Fruit fly (Drosophila melanogaster) whole organism, embryonic: ENCODE measurements around the gene Rab3GAP1.

Experiments
- Abd-B ChIP-seq: fragments of 200-800 bp; sonication (Bioruptor generic); optimal IDR thresholded peaks from 2 replicates; lab custom pipeline; 2018; ENCODE audit warnings: missing biosample characterization, mild to moderate bottlenecking, missing genetic modification characterization, moderate library complexity
- Bgb ChIP-seq: fragments of 200-800 bp; sonication (Bioruptor generic); IDR thresholded peaks from 2 replicates; pipeline ENCODE4 v1.3.6; 2022; ENCODE audit warnings: missing biosample characterization, missing genetic modification characterization; ENCODE audit not compliant: partially characterized antibody
- Blimp-1 ChIP-seq: fragments of 200-800 bp; sonication (Bioruptor generic); optimal IDR thresholded peaks from 3 replicates; lab custom pipeline; 2018; ENCODE audit warnings: missing biosample characterization, missing genetic modification characterization, mild to moderate bottlenecking, moderate library complexity, missing genetic modification reagents
- CG10267 ChIP-seq: fragments of 200-800 bp; sonication (Bioruptor generic); optimal IDR thresholded peaks from 2 replicates; lab custom pipeline; 2018; ENCODE audit warnings: missing biosample characterization, mild to moderate bottlenecking, missing genetic modification characterization, moderate library complexity
- CG10274 ChIP-seq: fragments of 200-800 bp; sonication (Bioruptor generic); optimal IDR thresholded peaks from 3 replicates; lab custom pipeline; 2017; ENCODE audit warnings: missing biosample characterization, mild to moderate bottlenecking, missing genetic modification characterization
- CG10462 ChIP-seq: fragments of 200-800 bp; sonication (Bioruptor generic); optimal IDR thresholded peaks from 2 replicates; lab custom pipeline; 2016; ENCODE audit warnings: missing biosample characterization, missing genetic modification characterization
- CG10543 ChIP-seq: fragments of 200-800 bp; sonication (Bioruptor generic); optimal IDR thresholded peaks from 3 replicates; lab custom pipeline; 2017; ENCODE audit warnings: missing biosample characterization, mild to moderate bottlenecking, missing genetic modification characterization, moderate library complexity
- CG10979 ChIP-seq: fragments of 200-800 bp; sonication (Bioruptor generic); optimal IDR thresholded peaks from 2 replicates; lab custom pipeline; 2018; ENCODE audit warnings: missing biosample characterization, mild to moderate bottlenecking, missing genetic modification characterization, moderate library complexity
- CG11398 ChIP-seq: fragments of 200-800 bp; sonication (Bioruptor generic); optimal IDR thresholded peaks from 2 replicates; lab custom pipeline; 2016; ENCODE audit warnings: missing biosample characterization, missing genetic modification characterization
- CG12104 ChIP-seq: fragments of 200-800 bp; sonication (Bioruptor generic); optimal IDR thresholded peaks from 3 replicates; lab custom pipeline; 2016; ENCODE audit warnings: missing biosample characterization, missing genetic modification characterization
- CG12155 ChIP-seq: fragments of 200-800 bp; sonication (Bioruptor generic); optimal IDR thresholded peaks from 3 replicates; lab custom pipeline; 2016; ENCODE audit warnings: missing biosample characterization, missing genetic modification characterization
- CG17568 ChIP-seq: fragments of 200-800 bp; sonication (Bioruptor generic); optimal IDR thresholded peaks from 2 replicates; lab custom pipeline; 2018; ENCODE audit warnings: missing biosample characterization, mild to moderate bottlenecking, missing genetic modification characterization, moderate library complexity
- CG18262 ChIP-seq: fragments of 200-800 bp; optimal IDR thresholded peaks from 3 replicates; lab custom pipeline; 2019; ENCODE audit warnings: missing biosample characterization, mild to moderate bottlenecking, missing genetic modification characterization, moderate library complexity
- CG18476 ChIP-seq: fragments of 200-800 bp; sonication (Bioruptor generic); optimal IDR thresholded peaks from 2 replicates; lab custom pipeline; 2016; ENCODE audit warnings: missing biosample characterization, mild to moderate bottlenecking, missing genetic modification characterization
- CG2116 ChIP-seq: fragments of 200-800 bp; sonication (Bioruptor generic); optimal IDR thresholded peaks from 3 replicates; lab custom pipeline; 2018; ENCODE audit warnings: missing biosample characterization, mild to moderate bottlenecking, missing genetic modification characterization
- CG2712 ChIP-seq: fragments of 200-800 bp; optimal IDR thresholded peaks from 3 replicates; lab custom pipeline; 2019; ENCODE audit warnings: missing biosample characterization, mild to moderate bottlenecking, missing genetic modification characterization, moderate library complexity
- CG31388 ChIP-seq: fragments of 200-800 bp; sonication (Bioruptor generic); optimal IDR thresholded peaks from 2 replicates; lab custom pipeline; 2016; ENCODE audit warnings: missing biosample characterization, missing genetic modification characterization
- CG3838 ChIP-seq: fragments of 200-800 bp; sonication (Bioruptor generic); optimal IDR thresholded peaks from 3 replicates; lab custom pipeline; 2016; ENCODE audit warnings: missing biosample characterization, missing genetic modification characterization
- CG6272 ChIP-seq: fragments of 200-800 bp; sonication (Bioruptor generic); IDR thresholded peaks from 2 replicates; pipeline ENCODE4 v1.3.6; 2022; ENCODE audit warnings: missing biosample characterization, missing genetic modification characterization
- CG7928 ChIP-seq: fragments of 200-800 bp; sonication (Bioruptor generic); optimal IDR thresholded peaks from 2 replicates; lab custom pipeline; 2017; ENCODE audit warnings: missing biosample characterization, mild to moderate bottlenecking, missing genetic modification characterization
- CG8290 ChIP-seq, 3 experiments: fragments of 200-800 bp; sonication (Bioruptor generic); optimal IDR thresholded peaks; 2 replicates each; lab custom pipeline; 2016 to 2019; ENCODE audit warnings: missing biosample characterization in 3 of 3, missing genetic modification characterization in 3 of 3, mild to moderate bottlenecking in 2 of 3, moderate library complexity in 1 of 3
- CG9609 ChIP-seq: fragments of 200-800 bp; sonication (Bioruptor generic); optimal IDR thresholded peaks from 3 replicates; lab custom pipeline; 2016; ENCODE audit warnings: missing biosample characterization, missing genetic modification characterization
- Chrac-16 ChIP-seq: fragments of 200-800 bp; sonication (Bioruptor generic); optimal IDR thresholded peaks from 3 replicates; lab custom pipeline; 2016; ENCODE audit warnings: missing biosample characterization, missing genetic modification characterization
- Dip2 ChIP-seq: fragments of 200-800 bp; sonication (Bioruptor generic); IDR thresholded peaks from 2 replicates; pipeline ENCODE4 v1.3.6; 2022; ENCODE audit warnings: missing biosample characterization, missing genetic modification characterization
- Dll ChIP-seq: fragments of 200-800 bp; sonication (Bioruptor generic); IDR thresholded peaks from 4 replicates; pipeline ENCODE4 v1.3.6; 2022; ENCODE audit warnings: missing biosample characterization, missing genetic modification characterization; ENCODE audit not compliant: partially characterized antibody
- Hsf ChIP-seq: fragments of 200-800 bp; sonication (Bioruptor generic); optimal IDR thresholded peaks from 3 replicates; lab custom pipeline; 2016; ENCODE audit warnings: missing biosample characterization, missing genetic modification characterization
- MESR4 ChIP-seq: fragments of 200-800 bp; sonication (Bioruptor generic); optimal IDR thresholded peaks from 2 replicates; lab custom pipeline; 2018; ENCODE audit warnings: missing biosample characterization, mild to moderate bottlenecking, missing genetic modification characterization, moderate library complexity
- Poxn ChIP-seq: fragments of 200-800 bp; sonication (Bioruptor generic); IDR thresholded peaks from 2 replicates; pipeline ENCODE4 v1.3.6; 2022; ENCODE audit warnings: missing biosample characterization, missing genetic modification characterization
- Rfx ChIP-seq: fragments of 200-800 bp; sonication (Bioruptor generic); IDR thresholded peaks from 2 replicates; pipeline ENCODE4 v1.3.6; 2022; ENCODE audit warnings: missing biosample characterization, missing genetic modification characterization
- Tbp ChIP-seq: fragments of >200 bp; optimal IDR thresholded peaks from 2 replicates; lab custom pipeline; 2018; ENCODE audit warnings: missing biosample characterization, missing genetic modification characterization
- Vsx1 ChIP-seq: fragments of 200-800 bp; sonication (Bioruptor generic); optimal IDR thresholded peaks from 2 replicates; lab custom pipeline; 2017; ENCODE audit warnings: missing biosample characterization, mild to moderate bottlenecking, missing genetic modification characterization, missing genetic modification reagents
- Xrp1 ChIP-seq: fragments of 200-800 bp; sonication (Bioruptor generic); IDR thresholded peaks from 2 replicates; pipeline ENCODE4 v1.3.6; 2022; ENCODE audit warnings: missing biosample characterization, missing genetic modification characterization
- ase ChIP-seq: fragments of 200-800 bp; sonication (Bioruptor generic); IDR thresholded peaks from 3 replicates; pipeline ENCODE4 v1.3.6; 2022; ENCODE audit warnings: missing biosample characterization, missing genetic modification characterization
- bowl ChIP-seq: fragments of 200-800 bp; sonication (Bioruptor generic); IDR thresholded peaks from 2 replicates; pipeline ENCODE4 v1.3.6; 2022; ENCODE audit warnings: missing biosample characterization, missing genetic modification characterization
- btn ChIP-seq: fragments of 200-800 bp; sonication (Bioruptor generic); optimal IDR thresholded peaks from 2 replicates; lab custom pipeline; 2016; ENCODE audit warnings: missing biosample characterization, missing genetic modification characterization
- dan ChIP-seq: fragments of 200-800 bp; sonication (Bioruptor generic); IDR thresholded peaks from 2 replicates; pipeline ENCODE4 v1.3.6; 2022; ENCODE audit warnings: missing biosample characterization, missing genetic modification characterization
- emc ChIP-seq: fragments of 200-800 bp; sonication (Bioruptor generic); optimal IDR thresholded peaks from 2 replicates; lab custom pipeline; 2016; ENCODE audit warnings: missing biosample characterization, missing genetic modification characterization
- gsb-n ChIP-seq: fragments of 200-800 bp; sonication (Bioruptor generic); optimal IDR thresholded peaks from 3 replicates; lab custom pipeline; 2018; ENCODE audit warnings: missing biosample characterization, mild to moderate bottlenecking, missing genetic modification characterization
- hb ChIP-seq: fragments of 200-800 bp; sonication (Bioruptor generic); IDR thresholded peaks from 3 replicates; pipeline ENCODE4 v1.3.6; 2022; ENCODE audit warnings: missing biosample characterization, missing genetic modification characterization; ENCODE audit not compliant: partially characterized antibody
- jigr1 ChIP-seq: fragments of 200-800 bp; sonication (Bioruptor generic); IDR thresholded peaks from 3 replicates; pipeline ENCODE4 v1.3.6; 2022; ENCODE audit warnings: missing biosample characterization, missing genetic modification characterization
- kah ChIP-seq: fragments of 200-800 bp; sonication (Bioruptor generic); optimal IDR thresholded peaks from 2 replicates; lab custom pipeline; 2018; ENCODE audit warnings: missing biosample characterization, mild to moderate bottlenecking, missing genetic modification characterization
- ken ChIP-seq: fragments of 200-800 bp; sonication (Bioruptor generic); IDR thresholded peaks from 3 replicates; pipeline ENCODE4 v1.3.6; 2022; ENCODE audit warnings: missing biosample characterization, missing genetic modification characterization
- lbe ChIP-seq: fragments of 200-800 bp; sonication (Bioruptor generic); optimal IDR thresholded peaks from 2 replicates; lab custom pipeline; 2016; ENCODE audit warnings: missing biosample characterization, mild to moderate bottlenecking, missing genetic modification characterization
- nmo ChIP-seq: fragments of 200-800 bp; sonication (Bioruptor generic); optimal IDR thresholded peaks from 2 replicates; lab custom pipeline; 2018; ENCODE audit warnings: missing biosample characterization, mild to moderate bottlenecking, missing genetic modification characterization, moderate library complexity
- phol ChIP-seq: fragments of 200-800 bp; sonication (Bioruptor generic); optimal IDR thresholded peaks from 3 replicates; lab custom pipeline; 2018; ENCODE audit warnings: missing biosample characterization, mild to moderate bottlenecking, missing genetic modification characterization, moderate library complexity
- ranshi ChIP-seq: fragments of 200-800 bp; sonication (Bioruptor generic); IDR thresholded peaks from 2 replicates; pipeline ENCODE4 v1.3.6; 2022; ENCODE audit warnings: missing biosample characterization, missing genetic modification characterization
- row ChIP-seq: fragments of 200-800 bp; sonication (Bioruptor generic); IDR thresholded peaks from 3 replicates; pipeline ENCODE4 v1.3.6; 2022; ENCODE audit warnings: missing biosample characterization, missing genetic modification characterization
- sug ChIP-seq: fragments of 200-800 bp; optimal IDR thresholded peaks from 2 replicates; lab custom pipeline; 2019; ENCODE audit warnings: missing biosample characterization, mild to moderate bottlenecking, missing genetic modification characterization, moderate library complexity
- tap ChIP-seq: fragments of 200-800 bp; optimal IDR thresholded peaks from 3 replicates; lab custom pipeline; 2019; ENCODE audit warnings: missing biosample characterization, mild to moderate bottlenecking, missing genetic modification characterization, moderate library complexity
- vvl ChIP-seq: fragments of 200-800 bp; sonication (Bioruptor generic); IDR thresholded peaks from 2 replicates; pipeline ENCODE4 v1.3.6; 2022; ENCODE audit warnings: missing biosample characterization, missing genetic modification characterization

The Rab3GAP1 gene

dm6 chr2L:1649244-1649827 lies 38.4 kb upstream of the Rab3GAP1 start (continued):
- TF ChIP-seq CG3838 (GFP tag; lab: Kevin White, UChicago) (peak; percentile 5), CG11398 (GFP tag; lab: Kevin White, UChicago) (no peak), Dll (GFP tag; lab: Robert Waterston, UW) (no peak), Vsx1 (peak; percentile 83), CG10979 (tag; lab: Kevin White, UChicago) (peak; percentile 95), Rfx (GFP tag; lab: Robert Waterston, UW) (peak; percentile 96), nmo (GFP tag; lab: Kevin White, UChicago) (peak; percentile 97), vvl (GFP tag; lab: Robert Waterston, UW) (peak; percentile 89), Xrp1 (GFP tag; lab: Robert Waterston, UW) (peak; percentile 87), CG31388 (no peak), ken (GFP tag; lab: Robert Waterston, UW) (peak; percentile 88), tap (peak; percentile 87), lbe (no peak), Blimp-1 (GFP tag; lab: Kevin White, UChicago) (peak; percentile 95), Bgb (peak; percentile 69), CG7928 (peak; percentile 28), ranshi (GFP tag; lab: Robert Waterston, UW) (peak; percentile 88), CG18262 (tag; lab: Kevin White, UChicago) (peak; percentile 93), CG6272 (GFP tag; lab: Robert Waterston, UW) (peak; percentile 90), sug (peak; percentile 79), MESR4 (peak; percentile 2), CG12155 (GFP tag; lab: Kevin White, UChicago) (peak; percentile 81), Chrac-16 (GFP tag; lab: Kevin White, UChicago) (peak; percentile 59), Hsf (GFP tag; lab: Kevin White, UChicago) (peak; percentile 65), CG10462 (GFP tag; lab: Kevin White, UChicago) (peak; percentile 70), bowl (GFP tag; lab: Robert Waterston, UW) (peak; percentile 83), CG2116 (peak; percentile 57), kah (GFP tag; lab: Kevin White, UChicago) (peak; percentile 93), CG18476 (GFP tag; lab: Kevin White, UChicago) (peak; percentile 63), CG12104 (GFP tag; lab: Kevin White, UChicago) (peak; percentile 62), CG10274 (GFP tag; lab: Kevin White, UChicago) (peak; percentile 53), ase (GFP tag; lab: Robert Waterston, UW) (peak; percentile 85), CG10543 (GFP tag; lab: Kevin White, UChicago) (peak; percentile 72), row (GFP tag; lab: Robert Waterston, UW) (peak; percentile 95), Poxn (GFP tag; lab: Robert Waterston, UW) (peak; percentile 56; the same call in 1 of the 2 replicates), phol (peak; percentile 98), CG8290 (GFP tag; optimal IDR thresholded peaks at IDR 0.05; lab: Kevin White, UChicago) (peak; percentile 37), CG8290 (tag; optimal IDR thresholded peaks at IDR 0.05; lab: Kevin White, UChicago) (peak in 1 of 2 experiments; percentile 39), CG9609 (no peak), emc (GFP tag; lab: Kevin White, UChicago) (no peak), CG10267 (peak; percentile 91), btn (GFP tag; lab: Kevin White, UChicago) (no peak), CG2712 (tag; lab: Kevin White, UChicago) (peak; percentile 92), gsb-n (peak; percentile 89), CG17568 (GFP tag; lab: Kevin White, UChicago) (peak; percentile 59), Abd-B (peak; percentile 91), jigr1 (GFP tag; lab: Robert Waterston, UW) (peak; percentile 73), dan (GFP tag; lab: Robert Waterston, UW) (peak; percentile 57), hb (GFP tag; lab: Robert Waterston, UW) (no peak), Dip2 (GFP tag; lab: Robert Waterston, UW) (peak; percentile 58; the same call in 1 of the 2 replicates), Tbp (GFP tag; lab: Kevin White, UChicago) (no peak)
